Fruit fly (Drosophila melanogaster) whole organism, embryonic: ENCODE results near the gene Reg-2.
A peak's percentile ranks its signal among the peaks of the same experiment; 100 is the strongest.

Experiments
- ATbp ChIP-seq: fragments of 200-800 bp; sonication (Bioruptor generic); optimal IDR thresholded peaks from 2 replicates; lab custom pipeline; 2017; ENCODE audit warnings: missing biosample characterization, mild to moderate bottlenecking, missing genetic modification characterization, missing genetic modification reagents
- Adf1 ChIP-seq: fragments of 200-800 bp; sonication (Bioruptor generic); IDR thresholded peaks from 2 replicates; pipeline ENCODE4 v1.3.6; 2022; ENCODE audit warnings: missing biosample characterization, missing genetic modification characterization
- Bgb ChIP-seq: fragments of 200-800 bp; sonication (Bioruptor generic); IDR thresholded peaks from 2 replicates; pipeline ENCODE4 v1.3.6; 2022; ENCODE audit warnings: missing biosample characterization, missing genetic modification characterization; ENCODE audit not compliant: partially characterized antibody
- CG1024 ChIP-seq: fragments of 200-800 bp; sonication (Bioruptor generic); IDR thresholded peaks from 2 replicates; pipeline ENCODE4 v1.3.6; 2022; ENCODE audit warnings: missing biosample characterization, missing genetic modification characterization
- CG10543 ChIP-seq: fragments of 200-800 bp; sonication (Bioruptor generic); optimal IDR thresholded peaks from 3 replicates; lab custom pipeline; 2017; ENCODE audit warnings: missing biosample characterization, mild to moderate bottlenecking, missing genetic modification characterization, moderate library complexity
- CG11398 ChIP-seq: fragments of 200-800 bp; sonication (Bioruptor generic); optimal IDR thresholded peaks from 2 replicates; lab custom pipeline; 2016; ENCODE audit warnings: missing biosample characterization, missing genetic modification characterization
- CG12104 ChIP-seq: fragments of 200-800 bp; sonication (Bioruptor generic); optimal IDR thresholded peaks from 3 replicates; lab custom pipeline; 2016; ENCODE audit warnings: missing biosample characterization, missing genetic modification characterization
- CG12659 ChIP-seq: fragments of 200-800 bp; sonication (Bioruptor generic); optimal IDR thresholded peaks from 3 replicates; lab custom pipeline; 2017; ENCODE audit warnings: mild to moderate bottlenecking, missing biosample characterization, missing genetic modification reagents, missing genetic modification characterization
- CG15514 ChIP-seq: fragments of 200-800 bp; sonication (Bioruptor generic); optimal IDR thresholded peaks from 3 replicates; lab custom pipeline; 2017; ENCODE audit warnings: missing biosample characterization, missing genetic modification characterization, mild to moderate bottlenecking, moderate library complexity, missing genetic modification reagents
- CG1602 ChIP-seq: fragments of 200-800 bp; sonication (Bioruptor generic); optimal IDR thresholded peaks from 3 replicates; lab custom pipeline; 2016; ENCODE audit warnings: missing biosample characterization, missing genetic modification characterization
- CG16863 ChIP-seq: fragments of 200-800 bp; sonication (Bioruptor generic); optimal IDR thresholded peaks from 3 replicates; lab custom pipeline; 2016; ENCODE audit warnings: missing biosample characterization, missing genetic modification characterization
- CG2120 ChIP-seq: fragments of 200-800 bp; sonication (Bioruptor generic); optimal IDR thresholded peaks from 3 replicates; lab custom pipeline; 2016; ENCODE audit warnings: missing biosample characterization, missing genetic modification characterization
- CG32532 ChIP-seq: fragments of 200-800 bp; sonication (Bioruptor generic); IDR thresholded peaks from 2 replicates; pipeline ENCODE4 v1.3.6; 2022; ENCODE audit warnings: missing biosample characterization, missing genetic modification characterization
- CG32767 ChIP-seq: fragments of 200-800 bp; sonication (Bioruptor generic); IDR thresholded peaks from 2 replicates; pipeline ENCODE4 v1.3.6; 2022; ENCODE audit warnings: missing biosample characterization, missing genetic modification characterization
- CG32772 ChIP-seq: fragments of 200-800 bp; sonication (Bioruptor generic); IDR thresholded peaks from 2 replicates; pipeline ENCODE4 v1.3.6; 2022; ENCODE audit warnings: missing biosample characterization, missing genetic modification characterization
- CG33213 ChIP-seq: fragments of 200-800 bp; sonication (Bioruptor generic); optimal IDR thresholded peaks from 3 replicates; lab custom pipeline; 2016; ENCODE audit warnings: missing biosample characterization, missing genetic modification characterization
- CG4707 ChIP-seq: fragments of 200-800 bp; sonication (Bioruptor generic); optimal IDR thresholded peaks from 2 replicates; lab custom pipeline; 2018; ENCODE audit warnings: missing biosample characterization, mild to moderate bottlenecking, missing genetic modification characterization, moderate library complexity
- CG5180 ChIP-seq: fragments of 200-800 bp; sonication (Bioruptor generic); optimal IDR thresholded peaks from 3 replicates; lab custom pipeline; 2017; ENCODE audit warnings: missing biosample characterization, missing genetic modification characterization, mild to moderate bottlenecking, moderate library complexity, missing genetic modification reagents
- CG6765 ChIP-seq: fragments of 200-800 bp; sonication (Bioruptor generic); optimal IDR thresholded peaks from 3 replicates; lab custom pipeline; 2017; ENCODE audit warnings: missing biosample characterization, mild to moderate bottlenecking, missing genetic modification characterization
- CG8388 ChIP-seq: fragments of 200-800 bp; sonication (Bioruptor generic); optimal IDR thresholded peaks from 2 replicates; lab custom pipeline; 2019; ENCODE audit warnings: missing biosample characterization, mild to moderate bottlenecking, missing genetic modification characterization, moderate library complexity
- CG8765 ChIP-seq: fragments of 200-800 bp; sonication (Bioruptor generic); IDR thresholded peaks from 2 replicates; pipeline ENCODE4 v1.3.6; 2022; ENCODE audit warnings: missing biosample characterization, missing genetic modification characterization
- Chrac-16 ChIP-seq: fragments of 200-800 bp; sonication (Bioruptor generic); optimal IDR thresholded peaks from 3 replicates; lab custom pipeline; 2016; ENCODE audit warnings: missing biosample characterization, missing genetic modification characterization
- Dbx ChIP-seq: fragments of 200-800 bp; sonication (Bioruptor generic); IDR thresholded peaks from 3 replicates; pipeline ENCODE4 v1.3.6; 2022; ENCODE audit warnings: missing biosample characterization, missing genetic modification characterization
- Drgx ChIP-seq: fragments of 200-800 bp; sonication (Bioruptor generic); IDR thresholded peaks from 2 replicates; pipeline ENCODE4 v1.3.6; 2022; ENCODE audit warnings: missing biosample characterization, missing genetic modification characterization
- GATAe ChIP-seq: fragments of 200-800 bp; sonication (Bioruptor generic); conservative IDR thresholded peaks from 2 replicates; pipeline ENCODE4 v1.3.6; 2022; ENCODE audit warnings: missing biosample characterization, missing genetic modification characterization
- HmgD ChIP-seq: fragments of 200-800 bp; sonication (Bioruptor generic); optimal IDR thresholded peaks from 3 replicates; lab custom pipeline; 2016; ENCODE audit warnings: missing biosample characterization, missing genetic modification characterization
- HmgZ ChIP-seq: fragments of 200-800 bp; sonication (Bioruptor generic); optimal IDR thresholded peaks from 2 replicates; lab custom pipeline; 2018; ENCODE audit warnings: missing biosample characterization, mild to moderate bottlenecking, missing genetic modification characterization
- Lpt ChIP-seq: fragments of >200 bp; optimal IDR thresholded peaks from 2 replicates; lab custom pipeline; 2018; ENCODE audit warnings: missing biosample characterization, missing genetic modification characterization
- MBD-R2 ChIP-seq: fragments of 200-800 bp; sonication (Bioruptor generic); IDR thresholded peaks from 2 replicates; pipeline ENCODE4 v1.3.6; 2022; ENCODE audit warnings: missing biosample characterization, missing genetic modification characterization
- Nf-YB ChIP-seq: fragments of 200-800 bp; sonication (Bioruptor generic); optimal IDR thresholded peaks from 3 replicates; lab custom pipeline; 2019; ENCODE audit warnings: missing biosample characterization, mild to moderate bottlenecking, missing genetic modification characterization, moderate library complexity
- Trl ChIP-seq, 3 experiments: fragments of >200 bp in 2 of 3; fragments of 200-800 bp in 1 of 3; sonication (Bioruptor generic) in 1 of 3; optimal IDR thresholded peaks; 2 replicates in 1 of 3; 3 replicates in 2 of 3; lab custom pipeline; 2016 to 2017; ENCODE audit warnings: missing biosample characterization in 1 of 3, missing genetic modification characterization in 1 of 3
- amos ChIP-seq: fragments of 200-800 bp; sonication (Bioruptor generic); IDR thresholded peaks from 2 replicates; pipeline ENCODE4 v1.3.6; 2022; ENCODE audit warnings: missing biosample characterization, missing genetic modification characterization; ENCODE audit not compliant: partially characterized antibody
- ara ChIP-seq: fragments of 200-800 bp; sonication (Bioruptor generic); IDR thresholded peaks from 2 replicates; pipeline ENCODE4 v1.3.6; 2022; ENCODE audit warnings: missing biosample characterization, missing genetic modification characterization
- ase ChIP-seq: fragments of 200-800 bp; sonication (Bioruptor generic); IDR thresholded peaks from 3 replicates; pipeline ENCODE4 v1.3.6; 2022; ENCODE audit warnings: missing biosample characterization, missing genetic modification characterization
- chinmo ChIP-seq: fragments of 200-800 bp; sonication (Bioruptor generic); IDR thresholded peaks from 4 replicates; pipeline ENCODE4 v1.3.6; 2022; ENCODE audit warnings: missing biosample characterization, missing genetic modification characterization; ENCODE audit not compliant: partially characterized antibody
- ci ChIP-seq: fragments of 200-800 bp; sonication (Bioruptor generic); IDR thresholded peaks from 3 replicates; pipeline ENCODE4 v1.3.6; 2022; ENCODE audit warnings: missing biosample characterization, missing genetic modification characterization
- crol ChIP-seq: fragments of 200-800 bp; sonication (Bioruptor generic); IDR thresholded peaks from 2 replicates; pipeline ENCODE4 v1.3.6; 2022; ENCODE audit warnings: missing biosample characterization, missing genetic modification characterization
- cwo ChIP-seq: fragments of 200-800 bp; sonication (Bioruptor generic); optimal IDR thresholded peaks from 3 replicates; lab custom pipeline; 2017; ENCODE audit warnings: missing biosample characterization, missing genetic modification characterization, mild to moderate bottlenecking, moderate library complexity, missing genetic modification reagents
- dati ChIP-seq: fragments of 200-800 bp; sonication (Bioruptor generic); IDR thresholded peaks from 2 replicates; pipeline ENCODE4 v1.3.6; 2022; ENCODE audit warnings: missing biosample characterization, missing genetic modification characterization
- dimm ChIP-seq: fragments of 200-800 bp; sonication (Bioruptor generic); IDR thresholded peaks from 2 replicates; pipeline ENCODE4 v1.3.6; 2022; ENCODE audit warnings: missing biosample characterization, missing genetic modification characterization
- en ChIP-seq: fragments of 200-800 bp; sonication (Bioruptor generic); optimal IDR thresholded peaks from 2 replicates; lab custom pipeline; 2016; ENCODE audit warnings: missing biosample characterization, missing genetic modification characterization
- exex ChIP-seq: fragments of 200-800 bp; sonication (Bioruptor generic); optimal IDR thresholded peaks from 4 replicates; lab custom pipeline; 2018; ENCODE audit warnings: missing biosample characterization, mild to moderate bottlenecking, missing genetic modification characterization, moderate library complexity
- fd96Cb ChIP-seq: fragments of 200-800 bp; sonication (Bioruptor generic); optimal IDR thresholded peaks from 2 replicates; lab custom pipeline; 2018; ENCODE audit warnings: missing biosample characterization, mild to moderate bottlenecking, missing genetic modification characterization, moderate library complexity
- klu ChIP-seq: fragments of 200-800 bp; sonication (Bioruptor generic); IDR thresholded peaks from 2 replicates; pipeline ENCODE4 v1.3.6; 2022; ENCODE audit warnings: missing biosample characterization, missing genetic modification characterization
- rib ChIP-seq: fragments of 200-800 bp; sonication (Bioruptor generic); IDR thresholded peaks from 2 replicates; pipeline ENCODE4 v1.3.6; 2022; ENCODE audit warnings: missing biosample characterization, missing genetic modification characterization
- shn ChIP-seq: fragments of 200-800 bp; sonication (Bioruptor generic); optimal IDR thresholded peaks from 3 replicates; lab custom pipeline; 2016; ENCODE audit warnings: missing biosample characterization, missing genetic modification characterization
- sqz ChIP-seq: fragments of 200-800 bp; sonication (Bioruptor generic); optimal IDR thresholded peaks from 3 replicates; lab custom pipeline; 2018; ENCODE audit warnings: missing biosample characterization, mild to moderate bottlenecking, missing genetic modification characterization
- vvl ChIP-seq: fragments of 200-800 bp; sonication (Bioruptor generic); IDR thresholded peaks from 2 replicates; pipeline ENCODE4 v1.3.6; 2022; ENCODE audit warnings: missing biosample characterization, missing genetic modification characterization
- yki ChIP-seq: fragments of >200 bp; optimal IDR thresholded peaks from 3 replicates; lab custom pipeline; 2018
- zfh1 ChIP-seq: fragments of 200-800 bp; sonication (Bioruptor generic); IDR thresholded peaks from 3 replicates; pipeline ENCODE4 v1.3.6; 2022; ENCODE audit warnings: missing biosample characterization, missing genetic modification characterization

Reg-2 gene

DNA sequence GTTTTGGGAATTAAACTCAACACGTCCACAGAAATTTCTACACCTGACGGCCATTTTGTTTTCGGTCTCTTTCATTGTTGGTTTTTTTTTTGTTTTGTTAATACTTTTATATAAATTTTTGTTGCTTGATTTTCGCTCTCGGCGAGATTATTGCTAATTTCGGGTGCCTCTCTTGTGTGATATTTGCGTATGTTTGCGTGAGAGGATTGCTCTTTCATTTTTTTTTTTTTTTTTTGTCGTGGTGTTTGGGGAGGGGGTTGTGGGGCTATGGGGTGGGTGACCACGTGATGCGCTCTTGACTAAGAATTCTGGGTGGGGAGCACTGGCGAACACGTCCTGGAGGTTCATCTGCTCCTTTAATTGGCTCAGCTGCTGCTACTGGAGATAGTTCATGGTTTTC is 19.5 kb upstream of the Reg-2 start:
- TF ChIP-seq CG5180 (no peak), CG32772 (GFP tag; lab: Robert Waterston, UW) (peak; percentile 56; the same call in 1 of the 2 replicates), zfh1 (GFP tag; lab: Robert Waterston, UW) (peak; percentile 13; the same call in 1 of the 3 replicates), HmgD (no peak), amos (no peak), Bgb (peak; percentile 29; the same call in 1 of the 2 replicates), CG11398 (no peak), ase (GFP tag; lab: Robert Waterston, UW) (no peak), CG15514 (GFP tag; lab: Kevin White, UChicago) (no peak), chinmo (peak; percentile 67; the same call in 1 of the 4 replicates), CG8765 (GFP tag; lab: Robert Waterston, UW) (no peak), CG16863 (GFP tag; lab: Kevin White, UChicago) (no peak), Trl (optimal IDR thresholded peaks at IDR 0.05; lab: Kevin White, UChicago) (peak in 1 of 2 experiments; percentile 78), Trl (GFP tag; optimal IDR thresholded peaks at IDR 0.05; lab: Kevin White, UChicago) (no peak), CG8388 (GFP tag; lab: Kevin White, UChicago) (no peak), sqz (GFP tag; lab: Kevin White, UChicago) (peak; percentile 15), CG12659 (GFP tag; lab: Kevin White, UChicago) (no peak), dati (GFP tag; lab: Robert Waterston, UW) (peak; percentile 18; the same call in 1 of the 2 replicates), CG33213 (no peak), CG1602 (no peak), Dbx (GFP tag; lab: Robert Waterston, UW) (peak; percentile 54; the same call in 1 of the 3 replicates), Adf1 (GFP tag; lab: Robert Waterston, UW) (peak; percentile 51; the same call in 1 of the 2 replicates), rib (GFP tag; lab: Robert Waterston, UW) (peak; percentile 66), HmgZ (tag; lab: Kevin White, UChicago) (no peak), cwo (peak; percentile 50), CG32767 (GFP tag; lab: Robert Waterston, UW) (no peak), GATAe (GFP tag; lab: Robert Waterston, UW) (no peak), Chrac-16 (GFP tag; lab: Kevin White, UChicago) (no peak), MBD-R2 (GFP tag; lab: Robert Waterston, UW) (no peak), exex (tag; lab: Kevin White, UChicago) (no peak), vvl (GFP tag; lab: Robert Waterston, UW) (0 out of 2 replicates have a peak, but pooled peaks have one; percentile 38), fd96Cb (tag; lab: Kevin White, UChicago) (no peak), ci (GFP tag; lab: Robert Waterston, UW) (0 out of 3 replicates have a peak, but pooled peaks have one; percentile 8), crol (GFP tag; lab: Robert Waterston, UW) (peak; percentile 76), CG6765 (GFP tag; lab: Kevin White, UChicago) (no peak), Nf-YB (GFP tag; lab: Kevin White, UChicago) (no peak), ATbp (GFP tag; lab: Kevin White, UChicago) (no peak), Lpt (no peak), CG4707 (GFP tag; lab: Kevin White, UChicago) (no peak), CG1024 (GFP tag; lab: Robert Waterston, UW) (no peak), yki (lab: Kevin White, UChicago) (no peak), dimm (no peak), Drgx (GFP tag; lab: Robert Waterston, UW) (0 out of 2 replicates have a peak, but pooled peaks have one; percentile 30), CG2120 (no peak), klu (GFP tag; lab: Robert Waterston, UW) (no peak), shn (GFP tag; lab: Kevin White, UChicago) (no peak), CG12104 (GFP tag; lab: Kevin White, UChicago) (peak; percentile 5), ara (no peak), CG32532 (GFP tag; lab: Robert Waterston, UW) (0 out of 2 replicates have a peak, but pooled peaks have one; percentile 37), en (GFP tag; lab: Kevin White, UChicago) (no peak), CG10543 (peak; percentile 21)
